Fruit fly (Drosophila melanogaster): Measurements from ENCODE around the gene Bro.

The Bro gene

dm6 chr3L:1647276-1647919, at the start of gene Bro, which contains the start of gene CG17249:
TSS of gene Bro (plus strand) at chr3L:1647869.
TSS of gene CG17249 (minus strand) at chr3L:1647464.
- TF ChIP-seq CTCF (optimal IDR thresholded peaks at IDR 0.05): peak in 1 of 2 experiments; percentile 8
- TF ChIP-seq CG8478 (optimal IDR thresholded peaks at IDR 0.05): no peak

dm6 chr3L:1602064-1602832, 45.4 kb upstream of the Bro start, which contains the start of gene CG12104:
TSS of gene CG12104 (minus strand) at chr3L:1602674.
- TF ChIP-seq CTCF (optimal IDR thresholded peaks at IDR 0.05): no peak
- no peak for TF ChIP-seq CG8478 (optimal IDR thresholded peaks at IDR 0.05)

- no peak for TF ChIP-seq CTCF (optimal IDR thresholded peaks at IDR 0.05)
- TF ChIP-seq CG8478 (optimal IDR thresholded peaks at IDR 0.05): no peak
Measured at dm6 chr3L:1602833-1603128, 44.9 kb upstream of the Bro start, which contains the start of the genes CG18170 and CG33791. TSS of gene CG18170 (plus strand) at chr3L:1602954. TSS of gene CG33791 (plus strand) at chr3L:1602954.

- TF ChIP-seq CG8478 (optimal IDR thresholded peaks at IDR 0.05) (no peak), CTCF (optimal IDR thresholded peaks at IDR 0.05) (no peak)
Measured at dm6 chr3L:1609611-1610010, 38.1 kb upstream of the Bro start.

- TF ChIP-seq CTCF (optimal IDR thresholded peaks at IDR 0.05): no peak
- TF ChIP-seq CG8478 (optimal IDR thresholded peaks at IDR 0.05): no peak
Measured at dm6 chr3L:1614465-1615084, 33.1 kb upstream of the Bro start.

dm6 chr3L:1615701-1616100, 32.0 kb upstream of the Bro start, which contains the start of gene CG12105:
TSS of gene CG12105 (minus strand) at chr3L:1615801.
- TF ChIP-seq CTCF (optimal IDR thresholded peaks at IDR 0.05) (no peak), CG8478 (optimal IDR thresholded peaks at IDR 0.05) (no peak)

- TF ChIP-seq CTCF (optimal IDR thresholded peaks at IDR 0.05) (no peak), CG8478 (optimal IDR thresholded peaks at IDR 0.05) (no peak)
Measured at dm6 chr3L:1618116-1618727, 29.4 kb upstream of the Bro start, which contains the start of the genes CG13926, ABCB7 and CG33230. TSS of gene CG13926 (minus strand) at chr3L:1618158. TSS of gene ABCB7 (plus strand) at chr3L:1618414. TSS of gene CG33230 (plus strand) at chr3L:1618414.

- TF ChIP-seq CG8478 (optimal IDR thresholded peaks at IDR 0.05) (no peak), CTCF (optimal IDR thresholded peaks at IDR 0.05) (no peak)
Measured at dm6 chr3L:1626924-1627323, 20.7 kb upstream of the Bro start.

- TF ChIP-seq CG8478 (optimal IDR thresholded peaks at IDR 0.05) (no peak), CTCF (optimal IDR thresholded peaks at IDR 0.05) (no peak)
Measured at dm6 chr3L:1628176-1628866, 19.3 kb upstream of the Bro start, which contains the start of gene CG13928. TSS of gene CG13928 (minus strand) at chr3L:1628377.

- TF ChIP-seq CG8478 (optimal IDR thresholded peaks at IDR 0.05): no peak
- no peak for TF ChIP-seq CTCF (optimal IDR thresholded peaks at IDR 0.05)
Measured at dm6 chr3L:1629064-1629777, 18.4 kb upstream of the Bro start, which contains the start of gene GC. TSS of gene GC (minus strand) at chr3L:1629301.

- TF ChIP-seq CG8478 (optimal IDR thresholded peaks at IDR 0.05) (no peak), CTCF (optimal IDR thresholded peaks at IDR 0.05) (no peak)
Measured at dm6 chr3L:1636886-1637285, 10.8 kb upstream of the Bro start.

dm6 chr3L:1637652-1638051, 10.0 kb upstream of the Bro start, which contains the start of gene nSyb:
TSS of gene nSyb (minus strand) at chr3L:1637752.
- no peak for TF ChIP-seq CG8478 (optimal IDR thresholded peaks at IDR 0.05)

dm6 chr3L:1639185-1639812, 8.4 kb upstream of the Bro start, which contains the start of the genes Mettl2 and Bgb:
TSS of gene Mettl2 (minus strand) at chr3L:1639235.
TSS of gene Bgb (plus strand) at chr3L:1639711.
- TF ChIP-seq CTCF (optimal IDR thresholded peaks at IDR 0.05): peak in 1 of 2 experiments; percentile 13
- TF ChIP-seq CG8478 (optimal IDR thresholded peaks at IDR 0.05): no peak

All from S2 (cell line).